Fruit fly (Drosophila melanogaster): ENCODE measurements around the gene Ca-alpha1T.
A peak's percentile ranks its signal among the peaks of the same experiment; 100 is the strongest.

DNA sequence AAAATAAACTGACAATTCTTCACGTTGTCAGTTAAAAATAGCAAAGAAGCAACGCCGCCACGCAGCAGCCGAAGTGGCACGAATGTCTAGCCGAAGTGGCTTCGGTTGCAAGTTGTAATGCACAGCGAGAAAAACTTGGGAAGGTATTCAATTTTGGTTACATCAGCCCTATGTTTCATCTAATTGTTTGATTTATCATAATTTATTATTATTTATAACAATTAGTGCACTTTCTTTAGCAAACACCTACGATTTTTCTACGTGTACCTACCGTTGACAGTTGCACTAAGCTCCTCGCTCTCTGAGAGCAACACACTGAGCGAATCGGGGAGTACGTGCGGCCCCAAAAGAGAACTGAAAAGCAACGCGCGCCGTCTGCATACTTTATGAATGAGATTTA is 117.4 kb downstream of the Ca-alpha1T start, which contains the start of gene Tsp5D:
- TF ChIP-seq CG32121 (GFP tag; IDR thresholded peaks at IDR 0.05) (peak; percentile 99), EcR (GFP tag; optimal IDR thresholded peaks at IDR 0.05) (no peak)

Measured in whole organism, pupa.